Fruit fly (Drosophila melanogaster) whole organism, embryonic: ENCODE data around the gene srl.

ENCODE experiments used
- ATbp ChIP-seq: fragments of 200-800 bp; sonication (Bioruptor generic); optimal IDR thresholded peaks from 2 replicates; lab custom pipeline; 2017; ENCODE audit warnings: missing biosample characterization, mild to moderate bottlenecking, missing genetic modification characterization, missing genetic modification reagents
- Atf-2 ChIP-seq: fragments of 200-800 bp; sonication (Bioruptor generic); optimal IDR thresholded peaks from 2 replicates; lab custom pipeline; 2016; ENCODE audit warnings: missing biosample characterization, missing genetic modification characterization
- Atf6 ChIP-seq: fragments of 200-800 bp; sonication (Bioruptor generic); IDR thresholded peaks from 2 replicates; pipeline ENCODE4 v1.3.6; 2022; ENCODE audit warnings: missing biosample characterization, missing genetic modification characterization
- CG10147 ChIP-seq: fragments of 200-800 bp; sonication (Bioruptor generic); optimal IDR thresholded peaks from 2 replicates; lab custom pipeline; 2019; ENCODE audit warnings: missing biosample characterization, mild to moderate bottlenecking, missing genetic modification characterization, moderate library complexity
- CG10543 ChIP-seq: fragments of 200-800 bp; sonication (Bioruptor generic); optimal IDR thresholded peaks from 3 replicates; lab custom pipeline; 2017; ENCODE audit warnings: missing biosample characterization, mild to moderate bottlenecking, missing genetic modification characterization, moderate library complexity
- CG12071 ChIP-seq: fragments of 200-800 bp; sonication (Bioruptor generic); optimal IDR thresholded peaks from 3 replicates; lab custom pipeline; 2018; ENCODE audit warnings: missing biosample characterization, mild to moderate bottlenecking, missing genetic modification characterization
- CG17829 ChIP-seq: fragments of 200-800 bp; optimal IDR thresholded peaks from 2 replicates; lab custom pipeline; 2019; ENCODE audit warnings: missing biosample characterization, mild to moderate bottlenecking, missing genetic modification characterization, moderate library complexity
- CG2129 ChIP-seq: fragments of 200-800 bp; sonication (Bioruptor generic); IDR thresholded peaks from 2 replicates; pipeline ENCODE4 v1.3.6; 2022; ENCODE audit warnings: missing biosample characterization, missing genetic modification characterization; ENCODE audit not compliant: partially characterized antibody
- CG32772 ChIP-seq: fragments of 200-800 bp; sonication (Bioruptor generic); IDR thresholded peaks from 2 replicates; pipeline ENCODE4 v1.3.6; 2022; ENCODE audit warnings: missing biosample characterization, missing genetic modification characterization
- CG34224 ChIP-seq: fragments of 200-800 bp; sonication (Bioruptor generic); IDR thresholded peaks from 3 replicates; pipeline ENCODE4 v1.3.6; 2022; ENCODE audit warnings: missing biosample characterization, missing genetic modification characterization; ENCODE audit not compliant: partially characterized antibody
- CG4360 ChIP-seq: fragments of 200-800 bp; sonication (Bioruptor generic); IDR thresholded peaks from 2 replicates; pipeline ENCODE4 v1.3.6; 2022; ENCODE audit warnings: missing biosample characterization, missing genetic modification characterization
- CG5953 ChIP-seq: fragments of 200-800 bp; sonication (Bioruptor generic); IDR thresholded peaks from 2 replicates; pipeline ENCODE4 v1.3.6; 2022; ENCODE audit warnings: missing biosample characterization, missing genetic modification characterization
- CG6689 ChIP-seq: fragments of 200-800 bp; sonication (Bioruptor generic); IDR thresholded peaks from 2 replicates; pipeline ENCODE4 v1.3.6; 2022; ENCODE audit warnings: missing biosample characterization, missing genetic modification characterization
- CG6854 ChIP-seq: fragments of 200-800 bp; sonication (Bioruptor generic); optimal IDR thresholded peaks from 3 replicates; lab custom pipeline; 2017; ENCODE audit warnings: missing biosample characterization, mild to moderate bottlenecking, missing genetic modification characterization
- CG9437 ChIP-seq: fragments of 200-800 bp; sonication (Bioruptor generic); optimal IDR thresholded peaks from 2 replicates; lab custom pipeline; 2018; ENCODE audit warnings: missing biosample characterization, mild to moderate bottlenecking, missing genetic modification characterization
- Eip74EF ChIP-seq, 2 experiments: fragments of 200-800 bp in 1 of 2; fragments of >200 bp in 1 of 2; sonication (Bioruptor generic) in 1 of 2; optimal IDR thresholded peaks; 2 replicates each; lab custom pipeline; 2017 to 2019; ENCODE audit warnings: missing biosample characterization in 2 of 2, missing genetic modification characterization in 2 of 2, mild to moderate bottlenecking in 1 of 2, moderate library complexity in 1 of 2
- Ets65A ChIP-seq: fragments of 200-800 bp; sonication (Bioruptor generic); peaks from one replicate; lab custom pipeline; 2016; ENCODE audit warnings: missing biosample characterization, missing genetic modification characterization
- HHEX ChIP-seq: fragments of 200-800 bp; sonication (Bioruptor generic); optimal IDR thresholded peaks from 3 replicates; lab custom pipeline; 2017; ENCODE audit warnings: missing biosample characterization, mild to moderate bottlenecking, missing genetic modification characterization, missing genetic modification reagents
- HmgZ ChIP-seq: fragments of 200-800 bp; sonication (Bioruptor generic); optimal IDR thresholded peaks from 2 replicates; lab custom pipeline; 2018; ENCODE audit warnings: missing biosample characterization, mild to moderate bottlenecking, missing genetic modification characterization
- Hr51 ChIP-seq, 2 experiments: fragments of 200-800 bp; sonication (Bioruptor generic); optimal IDR thresholded peaks; 2 replicates in 1 of 2; 3 replicates in 1 of 2; lab custom pipeline; 2016 to 2018; ENCODE audit warnings: missing biosample characterization in 2 of 2, missing genetic modification characterization in 2 of 2, mild to moderate bottlenecking in 1 of 2, moderate library complexity in 1 of 2
- Jarid2 ChIP-seq: fragments of 200-800 bp; sonication (Bioruptor generic); optimal IDR thresholded peaks from 3 replicates; lab custom pipeline; 2017; ENCODE audit warnings: mild to moderate bottlenecking, missing biosample characterization, missing genetic modification reagents, missing genetic modification characterization
- Lpt ChIP-seq: fragments of >200 bp; optimal IDR thresholded peaks from 2 replicates; lab custom pipeline; 2018; ENCODE audit warnings: missing biosample characterization, missing genetic modification characterization
- NC2α ChIP-seq: fragments of 200-800 bp; sonication (Bioruptor generic); optimal IDR thresholded peaks from 2 replicates; lab custom pipeline; 2016; ENCODE audit warnings: missing biosample characterization, missing genetic modification characterization
- NK7.1 ChIP-seq: fragments of 200-800 bp; sonication (Bioruptor generic); optimal IDR thresholded peaks from 3 replicates; lab custom pipeline; 2016; ENCODE audit warnings: missing biosample characterization, missing genetic modification characterization
- Neu2 ChIP-seq: fragments of 200-800 bp; sonication (Bioruptor generic); optimal IDR thresholded peaks from 3 replicates; lab custom pipeline; 2016; ENCODE audit warnings: missing biosample characterization, missing genetic modification characterization, borderline replicate concordance
- Nf-YB ChIP-seq: fragments of 200-800 bp; sonication (Bioruptor generic); optimal IDR thresholded peaks from 3 replicates; lab custom pipeline; 2019; ENCODE audit warnings: missing biosample characterization, mild to moderate bottlenecking, missing genetic modification characterization, moderate library complexity
- NfI ChIP-seq: fragments of 200-800 bp; sonication (Bioruptor generic); optimal IDR thresholded peaks from 3 replicates; lab custom pipeline; 2018; ENCODE audit warnings: missing biosample characterization, mild to moderate bottlenecking, missing genetic modification characterization, moderate library complexity
- Spps ChIP-seq: fragments of 200-800 bp; sonication (Bioruptor generic); optimal IDR thresholded peaks from 2 replicates; lab custom pipeline; 2018; ENCODE audit warnings: missing biosample characterization, mild to moderate bottlenecking, missing genetic modification characterization
- Xbp1 ChIP-seq: fragments of 200-800 bp; sonication (Bioruptor generic); optimal IDR thresholded peaks from 3 replicates; lab custom pipeline; 2016; ENCODE audit warnings: missing biosample characterization, mild to moderate bottlenecking, missing genetic modification characterization
- ac ChIP-seq: fragments of 200-800 bp; sonication (Bioruptor generic); optimal IDR thresholded peaks from 3 replicates; lab custom pipeline; 2017; ENCODE audit warnings: missing biosample characterization, mild to moderate bottlenecking, missing genetic modification characterization
- br ChIP-seq: fragments of >200 bp; optimal IDR thresholded peaks from 2 replicates; lab custom pipeline; 2017
- caup ChIP-seq: fragments of 200-800 bp; sonication (Bioruptor generic); optimal IDR thresholded peaks from 3 replicates; lab custom pipeline; 2017; ENCODE audit warnings: missing biosample characterization, mild to moderate bottlenecking, missing genetic modification characterization, moderate library complexity; ENCODE audit not compliant: severe bottlenecking
- crp ChIP-seq, 2 experiments: fragments of 200-800 bp; sonication (Bioruptor generic); optimal IDR thresholded peaks; 2 replicates in 1 of 2; 3 replicates in 1 of 2; lab custom pipeline; 2017; ENCODE audit warnings: missing biosample characterization in 2 of 2, missing genetic modification characterization in 2 of 2, mild to moderate bottlenecking in 1 of 2, moderate library complexity in 1 of 2
- da ChIP-seq: fragments of 200-800 bp; sonication (Bioruptor generic); optimal IDR thresholded peaks from 2 replicates; lab custom pipeline; 2016; ENCODE audit warnings: missing biosample characterization, missing genetic modification characterization
- dati ChIP-seq: fragments of 200-800 bp; sonication (Bioruptor generic); IDR thresholded peaks from 2 replicates; pipeline ENCODE4 v1.3.6; 2022; ENCODE audit warnings: missing biosample characterization, missing genetic modification characterization
- inv ChIP-seq: fragments of 200-800 bp; sonication (Bioruptor generic); IDR thresholded peaks from 2 replicates; pipeline ENCODE4 v1.3.6; 2022; ENCODE audit warnings: missing biosample characterization, missing genetic modification characterization; ENCODE audit not compliant: partially characterized antibody
- kah ChIP-seq: fragments of 200-800 bp; sonication (Bioruptor generic); optimal IDR thresholded peaks from 2 replicates; lab custom pipeline; 2018; ENCODE audit warnings: missing biosample characterization, mild to moderate bottlenecking, missing genetic modification characterization
- kay ChIP-seq: fragments of 200-800 bp; sonication (Bioruptor generic); optimal IDR thresholded peaks from 2 replicates; lab custom pipeline; 2016; ENCODE audit warnings: missing biosample characterization, missing genetic modification characterization
- lmd ChIP-seq: fragments of 200-800 bp; sonication (Bioruptor generic); IDR thresholded peaks from 2 replicates; pipeline ENCODE4 v1.3.6; 2022; ENCODE audit warnings: missing biosample characterization, missing genetic modification characterization
- oc ChIP-seq: fragments of 200-800 bp; sonication (Bioruptor generic); optimal IDR thresholded peaks from 2 replicates; lab custom pipeline; 2018; ENCODE audit warnings: missing biosample characterization, mild to moderate bottlenecking, missing genetic modification characterization, moderate library complexity
- ro ChIP-seq: fragments of 200-800 bp; sonication (Bioruptor generic); IDR thresholded peaks from 2 replicates; pipeline ENCODE4 v1.3.6; 2022; ENCODE audit warnings: missing biosample characterization, missing genetic modification characterization
- sc ChIP-seq, 3 experiments: fragments of >200 bp in 2 of 3; fragments of 200-800 bp in 1 of 3; sonication (Bioruptor generic) in 1 of 3; optimal IDR thresholded peaks; 2 replicates in 2 of 3; 3 replicates in 1 of 3; lab custom pipeline; 2017; ENCODE audit warnings: mild to moderate bottlenecking in 1 of 3, missing biosample characterization in 1 of 3, missing genetic modification characterization in 1 of 3, missing genetic modification reagents in 1 of 3
- sd ChIP-seq: fragments of 200-800 bp; sonication (Bioruptor generic); optimal IDR thresholded peaks from 3 replicates; lab custom pipeline; 2018; ENCODE audit warnings: missing biosample characterization, mild to moderate bottlenecking, missing genetic modification characterization, moderate library complexity
- sob ChIP-seq: fragments of 200-800 bp; sonication (Bioruptor generic); IDR thresholded peaks from 2 replicates; pipeline ENCODE4 v1.3.6; 2022; ENCODE audit warnings: missing biosample characterization, missing genetic modification characterization
- ssp ChIP-seq: fragments of 200-800 bp; sonication (Bioruptor generic); IDR thresholded peaks from 2 replicates; pipeline ENCODE4 v1.3.6; 2022; ENCODE audit warnings: missing biosample characterization, missing genetic modification characterization
- tx ChIP-seq: fragments of 200-800 bp; sonication (Bioruptor generic); optimal IDR thresholded peaks from 2 replicates; lab custom pipeline; 2016; ENCODE audit warnings: missing biosample characterization, missing genetic modification characterization
- unpg ChIP-seq: fragments of 200-800 bp; sonication (Bioruptor generic); optimal IDR thresholded peaks from 3 replicates; lab custom pipeline; 2018; ENCODE audit warnings: missing biosample characterization, mild to moderate bottlenecking, missing genetic modification characterization, moderate library complexity
- usp ChIP-seq: fragments of >200 bp; optimal IDR thresholded peaks from 2 replicates; lab custom pipeline; 2017; ENCODE audit warnings: missing biosample characterization, missing genetic modification characterization

Gene srl

dm6 chr3R:4433441-4434077 lies 4.4 kb upstream of the srl start, which contains the start of the genes eIF3a and CG1074 (continued):
- peak; percentile 77 for TF ChIP-seq CG17829 (tag; lab: Kevin White, UChicago)
- TF ChIP-seq Xbp1 (GFP tag; lab: Kevin White, UChicago), result peak; percentile 65
- peak in 1 of 2 experiments; percentile 59 for TF ChIP-seq crp (GFP tag; optimal IDR thresholded peaks at IDR 0.05; lab: Kevin White, UChicago)
- peak; percentile 66 for TF ChIP-seq Atf6
- TF ChIP-seq Eip74EF (GFP tag; optimal IDR thresholded peaks at IDR 0.05; lab: Kevin White, UChicago), result peak in 1 of 2 experiments; percentile 14
- peak; percentile 67 for TF ChIP-seq da
- no peak for TF ChIP-seq br
- no peak for TF ChIP-seq oc (tag; lab: Kevin White, UChicago)
- no peak for TF ChIP-seq CG4360 (GFP tag; lab: Robert Waterston, UW)
- peak; percentile 44 for TF ChIP-seq CG10147 (GFP tag; lab: Kevin White, UChicago)
- TF ChIP-seq Jarid2 (GFP tag; lab: Kevin White, UChicago), result no peak
- TF ChIP-seq CG5953 (GFP tag; lab: Robert Waterston, UW), result no peak
- TF ChIP-seq ro (GFP tag; lab: Robert Waterston, UW), result no peak
- no peak for TF ChIP-seq unpg (GFP tag; lab: Kevin White, UChicago)
- peak; percentile 62 for TF ChIP-seq Neu2
- TF ChIP-seq Nf-YB (GFP tag; lab: Kevin White, UChicago), result peak; percentile 32
- TF ChIP-seq CG34224 (GFP tag; lab: Robert Waterston, UW), result peak; percentile 93
- no peak for TF ChIP-seq ATbp (GFP tag; lab: Kevin White, UChicago)
- TF ChIP-seq Lpt (GFP tag; lab: Kevin White, UChicago), result no peak
- TF ChIP-seq CG10543, result peak; percentile 78
- TF ChIP-seq inv (GFP tag; lab: Robert Waterston, UW), result peak; percentile 96
- peak; percentile 78 for TF ChIP-seq caup (GFP tag; lab: Kevin White, UChicago)
- TF ChIP-seq lmd, result peak; percentile 50; the same call in 1 of the 2 replicates
- TF ChIP-seq Hr51 (GFP tag; optimal IDR thresholded peaks at IDR 0.05; lab: Kevin White, UChicago), result peak in 1 of 2 experiments; percentile 72
- TF ChIP-seq Atf-2 (GFP tag; lab: Kevin White, UChicago), result peak; percentile 49
- no peak for TF ChIP-seq sc (optimal IDR thresholded peaks at IDR 0.05; lab: Kevin White, UChicago)
- no peak for TF ChIP-seq sc (GFP tag; optimal IDR thresholded peaks at IDR 0.05; lab: Kevin White, UChicago)
- TF ChIP-seq NC2α (GFP tag; lab: Kevin White, UChicago), result peak; percentile 54
- TF ChIP-seq ssp (GFP tag; lab: Robert Waterston, UW), result peak; percentile 50
- peak; percentile 53 for TF ChIP-seq CG9437
- TF ChIP-seq sob (GFP tag; lab: Robert Waterston, UW), result peak; percentile 86
- peak; percentile 60 for TF ChIP-seq ac (GFP tag; lab: Kevin White, UChicago)
- peak; percentile 11 for TF ChIP-seq CG6854 (GFP tag; lab: Kevin White, UChicago)
- no peak for TF ChIP-seq tx (GFP tag; lab: Kevin White, UChicago)
- TF ChIP-seq HmgZ, result peak; percentile 87
- TF ChIP-seq CG6689, result 0 out of 2 replicates have a peak, but pooled peaks have one; percentile 13
- peak; percentile 77 for TF ChIP-seq NfI (GFP tag; lab: Kevin White, UChicago)
- TF ChIP-seq kay (GFP tag; lab: Kevin White, UChicago), result no peak
- TF ChIP-seq usp (GFP tag; lab: Kevin White, UChicago), result no peak
- peak; percentile 30 for TF ChIP-seq Spps (tag; lab: Kevin White, UChicago)
- TF ChIP-seq Ets65A (GFP tag; lab: Kevin White, UChicago), result peak; percentile 95
- TF ChIP-seq sd (tag; lab: Kevin White, UChicago), result no peak
- peak; percentile 74 for TF ChIP-seq HHEX (GFP tag; lab: Kevin White, UChicago)
- TF ChIP-seq CG32772 (GFP tag; lab: Robert Waterston, UW), result 0 out of 2 replicates have a peak, but pooled peaks have one; percentile 31
- TF ChIP-seq CG2129 (GFP tag; lab: Robert Waterston, UW), result peak; percentile 83
- TF ChIP-seq NK7.1 (GFP tag; lab: Kevin White, UChicago), result peak; percentile 36
- peak; percentile 51 for TF ChIP-seq kah (GFP tag; lab: Kevin White, UChicago)
- no peak for TF ChIP-seq dati (GFP tag; lab: Robert Waterston, UW)
- TF ChIP-seq CG12071 (GFP tag; lab: Kevin White, UChicago), result no peak
